Worm (Caenorhabditis elegans) whole organism, early embryonic: ENCODE results near the gene srh-183.
"Not testable (repeated sequence)": the region's sequence is repeated elsewhere in the genome, so short reads cannot be mapped to it uniquely, and the experiment has no call there.

Experiments
- B0310.2 ChIP-seq: sonication (generic microtip); optimal IDR thresholded peaks from 2 replicates; lab custom pipeline; 2016; ENCODE audit warnings: mild to moderate bottlenecking, missing genetic modification characterization, missing compliant biosample characterization
- F13C5.2 ChIP-seq: sonication (generic microtip); optimal IDR thresholded peaks from 2 replicates; lab custom pipeline; 2017; ENCODE audit warnings: mild to moderate bottlenecking, missing genetic modification characterization, inconsistent platforms, missing compliant biosample characterization
- aly-1 ChIP-seq: sonication (generic microtip); optimal IDR thresholded peaks from 2 replicates; lab custom pipeline; 2016; ENCODE audit warnings: missing genetic modification characterization, missing compliant biosample characterization
- ama-1 ChIP-seq: fragments of 150-350 bp; optimal IDR thresholded peaks from 2 replicates; lab custom pipeline; 2014
- ceh-13 ChIP-seq: fragments of 200-800 bp; sonication (Bioruptor generic); optimal IDR thresholded peaks from 2 replicates; lab custom pipeline; 2018; ENCODE audit warnings: mild to moderate bottlenecking, missing genetic modification characterization, missing compliant biosample characterization
- ceh-36 ChIP-seq: sonication (generic microtip); optimal IDR thresholded peaks from 2 replicates; lab custom pipeline; 2016; ENCODE audit warnings: missing genetic modification characterization, inconsistent platforms, missing compliant biosample characterization
- ets-7 ChIP-seq: sonication (generic microtip); optimal IDR thresholded peaks from 2 replicates; lab custom pipeline; 2016; ENCODE audit warnings: missing genotype, missing genetic modification characterization, missing compliant biosample characterization
- flt-1 ChIP-seq: fragments of 200-800 bp; sonication (Bioruptor generic); IDR thresholded peaks from 2 replicates; pipeline ENCODE4 v1.3.6; 2022; ENCODE audit warnings: missing genetic modification characterization, missing compliant biosample characterization
- hmbx-1 ChIP-seq: sonication (generic microtip); optimal IDR thresholded peaks from 2 replicates; lab custom pipeline; 2016; ENCODE audit warnings: mild to moderate bottlenecking, missing genetic modification characterization, missing compliant biosample characterization
- hmg-4 ChIP-seq: fragments of 200-800 bp; sonication (Bioruptor generic); optimal IDR thresholded peaks from 2 replicates; lab custom pipeline; 2018; ENCODE audit warnings: mild to moderate bottlenecking, missing genetic modification characterization, missing compliant biosample characterization
- hnd-1 ChIP-seq: sonication (generic microtip); optimal IDR thresholded peaks from 2 replicates; lab custom pipeline; 2016; ENCODE audit warnings: missing genetic modification characterization, missing compliant biosample characterization
- pes-1 ChIP-seq: fragments of 200-800 bp; sonication (Bioruptor generic); IDR thresholded peaks from 2 replicates; pipeline ENCODE4 v1.3.6; 2022; ENCODE audit warnings: missing genetic modification reagents, missing genetic modification characterization, missing compliant biosample characterization
- scrt-1 ChIP-seq: fragments of 200-800 bp; sonication (Bioruptor generic); IDR thresholded peaks from 2 replicates; pipeline ENCODE4 v1.3.6; 2022; ENCODE audit warnings: missing genetic modification characterization, missing compliant biosample characterization
- sea-1 ChIP-seq: fragments of 200-800 bp; sonication (Bioruptor generic); conservative IDR thresholded peaks from 2 replicates; pipeline ENCODE4 v1.3.6; 2022; ENCODE audit warnings: missing genetic modification characterization, missing compliant biosample characterization
- tbx-11 ChIP-seq: fragments of 200-800 bp; sonication (Bioruptor generic); IDR thresholded peaks from 2 replicates; pipeline ENCODE4 v1.3.6; 2022; ENCODE audit warnings: missing genetic modification characterization, missing compliant biosample characterization
- tbx-37 ChIP-seq: fragments of 200-800 bp; sonication (Bioruptor generic); conservative IDR thresholded peaks from 2 replicates; pipeline ENCODE4 v1.3.6; 2022; ENCODE audit warnings: missing genetic modification reagents, missing genetic modification characterization, missing compliant biosample characterization
- tra-4 ChIP-seq: sonication (generic microtip); optimal IDR thresholded peaks from 2 replicates; lab custom pipeline; 2017; ENCODE audit warnings: missing genetic modification characterization, missing compliant biosample characterization

Gene srh-183

DNA sequence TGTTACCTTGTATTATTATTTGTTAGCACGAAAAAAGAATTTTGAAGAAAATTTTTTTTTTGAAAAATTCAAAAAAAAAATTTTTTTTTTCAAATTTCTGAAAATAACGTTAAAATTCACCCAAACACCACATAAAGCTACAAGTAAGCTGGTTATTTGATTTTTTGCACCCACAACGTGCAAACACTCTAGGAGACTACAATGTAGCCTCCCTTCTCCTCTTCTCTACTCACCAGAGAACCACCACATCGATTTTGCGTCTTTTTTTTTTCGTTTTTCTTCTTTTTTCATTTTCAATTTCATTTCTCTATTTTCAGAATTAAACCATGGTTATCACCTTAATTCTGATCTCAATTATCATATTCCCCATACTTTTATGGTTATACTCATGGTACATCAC lies 22.9 kb downstream of the srh-183 start, which contains the start of gene abhd-3.1:
Gene abhd-3.1 (plus strand): TSS at position 318 of the 400 bp plus-strand sequence.
- TF ChIP-seq ceh-36 (no peak), pes-1 (no peak), tbx-37 (GFP tag; lab: Robert Waterston, UW) (no peak), ceh-13 (no peak), sea-1 (GFP tag; lab: Robert Waterston, UW) (no peak), tbx-11 (GFP tag; lab: Robert Waterston, UW) (no peak), ets-7 (no peak), hnd-1 (tag; lab: Kevin White, UChicago) (no peak)

DNA sequence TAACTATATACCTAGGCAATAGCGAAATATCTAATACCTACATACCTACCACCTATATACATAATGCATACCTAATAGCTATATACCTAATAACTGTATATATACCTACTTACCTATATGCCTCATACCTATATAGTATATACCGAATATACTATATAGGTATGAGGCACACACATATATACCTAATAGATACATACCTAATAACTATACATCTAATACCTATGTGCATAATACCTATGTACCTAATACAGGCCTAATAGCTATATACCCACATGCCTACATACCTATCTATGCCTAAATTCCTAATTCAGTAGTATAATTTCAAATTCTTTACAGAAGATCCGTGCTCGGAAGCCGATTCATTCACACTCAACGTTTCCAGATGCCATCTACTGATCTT lies 23.6 kb downstream of the srh-183 start:
- TF ChIP-seq aly-1 = no peak
- no peak for TF ChIP-seq scrt-1 (GFP tag; lab: Robert Waterston, UW)
- no peak for TF ChIP-seq sea-1 (GFP tag; lab: Robert Waterston, UW)
- no peak for TF ChIP-seq ceh-13
- no peak for TF ChIP-seq hnd-1 (tag; lab: Kevin White, UChicago)
- TF ChIP-seq ets-7 = no peak
- TF ChIP-seq tbx-37 (GFP tag; lab: Robert Waterston, UW) = no peak
- TF ChIP-seq hmbx-1 (tag; lab: Kevin White, UChicago) = no peak
- TF ChIP-seq F13C5.2 (tag; lab: Kevin White, UChicago) = no peak

DNA sequence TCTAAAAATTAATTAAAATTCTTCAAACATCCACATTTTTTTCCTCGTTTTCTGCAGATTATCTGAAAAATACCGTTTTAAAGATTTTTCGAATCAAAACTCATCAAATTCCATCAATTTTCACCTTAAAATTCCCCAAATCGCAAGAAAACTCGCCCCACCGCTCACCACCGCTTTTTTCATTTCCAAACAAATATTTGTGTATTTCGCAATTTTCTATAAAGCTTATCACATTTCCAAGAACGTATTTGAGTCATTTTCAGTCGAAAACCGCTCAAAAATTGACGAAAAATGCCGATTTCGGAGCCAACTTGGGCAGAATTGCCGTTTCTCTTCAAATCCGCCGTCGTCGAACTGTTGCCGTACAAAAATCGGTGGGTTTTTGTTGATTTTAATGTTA lies 28.4 kb downstream of the srh-183 start, which contains the start of gene Y60A3A.8:
Gene Y60A3A.8 (plus strand): TSS at position 258 of the 400 bp plus-strand sequence.
- not testable (repeated sequence) for TF ChIP-seq ets-7; flt-1; hmg-4 (GFP tag; lab: Kevin White, UChicago)

DNA sequence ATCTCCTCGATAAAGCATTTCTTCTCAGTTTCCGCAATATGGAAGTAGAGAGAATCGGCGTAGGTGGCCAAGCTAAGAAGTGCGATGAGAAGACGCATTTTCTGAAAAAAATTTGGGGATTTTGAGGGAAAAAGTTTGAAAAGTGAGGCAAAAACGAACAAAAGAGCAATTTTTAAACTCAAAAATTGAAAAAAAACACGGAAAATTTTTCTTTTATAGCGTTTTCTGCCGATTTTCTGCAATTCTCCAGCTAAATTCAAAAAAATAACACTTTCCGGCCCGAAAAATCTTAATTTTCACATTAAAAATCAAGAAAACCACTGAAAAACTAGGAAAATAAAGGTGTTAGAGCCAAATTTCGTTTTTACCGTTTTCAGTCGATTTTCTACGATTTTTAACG lies 29.1 kb downstream of the srh-183 start, which contains the start of gene tmed-4:
Gene tmed-4 (minus strand): TSS at position 101 of the 400 bp plus-strand sequence.
- not testable (repeated sequence) for TF ChIP-seq aly-1, ceh-13, ama-1

DNA sequence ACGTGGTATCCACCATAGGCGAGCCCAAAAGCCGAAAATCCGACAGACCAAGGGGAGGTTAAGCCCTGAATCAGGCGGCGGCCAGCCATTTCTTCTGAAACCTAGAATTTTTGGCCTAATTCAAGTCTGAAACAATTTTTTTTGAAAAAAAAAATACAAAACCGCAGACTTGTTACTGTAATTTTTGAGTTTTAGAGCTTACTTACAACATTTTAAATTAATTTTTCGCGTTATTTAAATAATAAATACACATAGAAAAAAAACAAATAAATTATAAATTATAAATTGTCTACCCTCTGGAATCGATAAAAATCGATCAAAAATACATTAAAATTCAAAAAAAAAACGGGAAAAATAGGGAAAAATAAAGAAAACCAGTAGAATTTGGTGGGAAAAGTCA lies 31.6 kb downstream of the srh-183 start, which contains the start of gene dhs-24:
Gene dhs-24 (minus strand): TSS at position 101 of the 400 bp plus-strand sequence.
- no peak for TF ChIP-seq flt-1
- no peak for TF ChIP-seq hmbx-1 (tag; lab: Kevin White, UChicago)
- TF ChIP-seq tbx-37 (GFP tag; lab: Robert Waterston, UW) = no peak
- no peak for TF ChIP-seq ets-7

DNA sequence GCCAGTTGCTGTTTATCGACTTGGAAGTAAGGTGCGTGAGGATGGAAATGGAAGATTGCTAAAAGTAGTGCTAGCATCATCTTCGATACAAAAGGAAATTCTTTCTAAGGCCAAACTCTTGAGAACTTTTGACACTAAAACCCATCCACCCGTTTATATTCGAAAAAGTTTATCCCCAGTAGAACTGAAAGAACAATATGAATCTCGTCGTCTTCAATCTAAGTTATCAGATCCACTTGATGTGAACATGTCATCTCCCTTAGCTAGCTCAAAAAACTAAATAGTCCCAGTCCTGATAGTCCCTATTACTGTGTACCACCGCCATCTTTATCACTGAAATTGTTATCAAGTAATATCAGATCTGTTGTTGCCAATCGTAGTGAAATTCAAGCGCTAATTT lies 41.2 kb downstream of the srh-183 start:
- TF ChIP-seq tbx-11 (GFP tag; lab: Robert Waterston, UW) (no peak), sea-1 (GFP tag; lab: Robert Waterston, UW) (no peak), ceh-13 (no peak), tra-4 (tag; lab: Kevin White, UChicago) (no peak), hnd-1 (tag; lab: Kevin White, UChicago) (no peak), ets-7 (no peak), pes-1 (no peak), B0310.2 (tag; lab: Kevin White, UChicago) (no peak), ceh-36 (no peak), tbx-37 (GFP tag; lab: Robert Waterston, UW) (no peak), ama-1 (no peak), hmg-4 (GFP tag; lab: Kevin White, UChicago) (no peak), aly-1 (no peak), scrt-1 (GFP tag; lab: Robert Waterston, UW) (no peak), F13C5.2 (tag; lab: Kevin White, UChicago) (no peak)

DNA sequence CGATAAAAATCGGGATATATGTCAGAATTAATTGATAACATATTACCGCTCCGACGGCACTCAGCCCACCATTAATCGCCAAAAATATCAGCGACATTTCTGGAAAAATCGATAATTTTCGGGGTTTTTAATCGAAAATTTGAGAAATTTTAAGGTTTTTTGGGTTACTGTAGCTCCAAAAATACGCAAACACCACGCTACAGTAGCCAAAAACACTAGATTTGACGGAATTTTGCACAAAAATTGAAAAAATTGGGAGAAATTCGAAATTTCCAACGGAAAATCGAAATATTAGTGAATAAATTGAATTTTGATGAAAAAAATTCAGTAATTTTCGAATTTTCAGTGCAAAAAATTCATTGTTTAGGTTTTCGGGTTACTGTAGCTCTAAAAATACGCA lies 43.9 kb downstream of the srh-183 start, which contains the start of gene algn-7:
Gene algn-7 (minus strand): TSS at position 101 of the 400 bp plus-strand sequence.
- TF ChIP-seq tra-4 (tag; lab: Kevin White, UChicago) = no peak
- TF ChIP-seq ets-7 = no peak
